Worm (Caenorhabditis elegans): ENCODE results near the gene arrd-17.

ce11 chrIII:13614206-13614605, 16.4 kb downstream of the arrd-17 start:
- TF ChIP-seq ref-1 (GFP tag; conservative IDR thresholded peaks at IDR 0.05) (no peak), ztf-29 (GFP tag; IDR thresholded peaks at IDR 0.05) (no peak), tab-1 (GFP tag; IDR thresholded peaks at IDR 0.05) (no peak), klf-2 (GFP tag; conservative IDR thresholded peaks at IDR 0.05) (no peak), flt-1 (GFP tag; IDR thresholded peaks at IDR 0.05) (no peak)
